Worm (Caenorhabditis elegans) whole organism, early embryonic: Measurements from ENCODE around the gene Y51H4A.941.
"Not testable (repeated sequence)": the region's sequence is repeated elsewhere in the genome, so short reads cannot be mapped to it uniquely, and the experiment has no call there.

Source experiments
- B0310.2 ChIP-seq: sonication (generic microtip); optimal IDR thresholded peaks from 2 replicates; lab custom pipeline; 2016; ENCODE audit warnings: mild to moderate bottlenecking, missing genetic modification characterization, missing compliant biosample characterization
- F13C5.2 ChIP-seq: sonication (generic microtip); optimal IDR thresholded peaks from 2 replicates; lab custom pipeline; 2017; ENCODE audit warnings: mild to moderate bottlenecking, missing genetic modification characterization, inconsistent platforms, missing compliant biosample characterization
- aly-1 ChIP-seq: sonication (generic microtip); optimal IDR thresholded peaks from 2 replicates; lab custom pipeline; 2016; ENCODE audit warnings: missing genetic modification characterization, missing compliant biosample characterization
- ama-1 ChIP-seq: fragments of 150-350 bp; optimal IDR thresholded peaks from 2 replicates; lab custom pipeline; 2014
- ceh-13 ChIP-seq: fragments of 200-800 bp; sonication (Bioruptor generic); optimal IDR thresholded peaks from 2 replicates; lab custom pipeline; 2018; ENCODE audit warnings: mild to moderate bottlenecking, missing genetic modification characterization, missing compliant biosample characterization
- ceh-36 ChIP-seq: sonication (generic microtip); optimal IDR thresholded peaks from 2 replicates; lab custom pipeline; 2016; ENCODE audit warnings: missing genetic modification characterization, inconsistent platforms, missing compliant biosample characterization
- ets-7 ChIP-seq: sonication (generic microtip); optimal IDR thresholded peaks from 2 replicates; lab custom pipeline; 2016; ENCODE audit warnings: missing genotype, missing genetic modification characterization, missing compliant biosample characterization
- flt-1 ChIP-seq: fragments of 200-800 bp; sonication (Bioruptor generic); IDR thresholded peaks from 2 replicates; pipeline ENCODE4 v1.3.6; 2022; ENCODE audit warnings: missing genetic modification characterization, missing compliant biosample characterization
- hmbx-1 ChIP-seq: sonication (generic microtip); optimal IDR thresholded peaks from 2 replicates; lab custom pipeline; 2016; ENCODE audit warnings: mild to moderate bottlenecking, missing genetic modification characterization, missing compliant biosample characterization
- hmg-4 ChIP-seq: fragments of 200-800 bp; sonication (Bioruptor generic); optimal IDR thresholded peaks from 2 replicates; lab custom pipeline; 2018; ENCODE audit warnings: mild to moderate bottlenecking, missing genetic modification characterization, missing compliant biosample characterization
- hnd-1 ChIP-seq: sonication (generic microtip); optimal IDR thresholded peaks from 2 replicates; lab custom pipeline; 2016; ENCODE audit warnings: missing genetic modification characterization, missing compliant biosample characterization
- pes-1 ChIP-seq: fragments of 200-800 bp; sonication (Bioruptor generic); IDR thresholded peaks from 2 replicates; pipeline ENCODE4 v1.3.6; 2022; ENCODE audit warnings: missing genetic modification reagents, missing genetic modification characterization, missing compliant biosample characterization
- scrt-1 ChIP-seq: fragments of 200-800 bp; sonication (Bioruptor generic); IDR thresholded peaks from 2 replicates; pipeline ENCODE4 v1.3.6; 2022; ENCODE audit warnings: missing genetic modification characterization, missing compliant biosample characterization
- sea-1 ChIP-seq: fragments of 200-800 bp; sonication (Bioruptor generic); conservative IDR thresholded peaks from 2 replicates; pipeline ENCODE4 v1.3.6; 2022; ENCODE audit warnings: missing genetic modification characterization, missing compliant biosample characterization
- tbx-11 ChIP-seq: fragments of 200-800 bp; sonication (Bioruptor generic); IDR thresholded peaks from 2 replicates; pipeline ENCODE4 v1.3.6; 2022; ENCODE audit warnings: missing genetic modification characterization, missing compliant biosample characterization
- tbx-37 ChIP-seq: fragments of 200-800 bp; sonication (Bioruptor generic); conservative IDR thresholded peaks from 2 replicates; pipeline ENCODE4 v1.3.6; 2022; ENCODE audit warnings: missing genetic modification reagents, missing genetic modification characterization, missing compliant biosample characterization
- tra-4 ChIP-seq: sonication (generic microtip); optimal IDR thresholded peaks from 2 replicates; lab custom pipeline; 2017; ENCODE audit warnings: missing genetic modification characterization, missing compliant biosample characterization

The Y51H4A.941 gene

DNA sequence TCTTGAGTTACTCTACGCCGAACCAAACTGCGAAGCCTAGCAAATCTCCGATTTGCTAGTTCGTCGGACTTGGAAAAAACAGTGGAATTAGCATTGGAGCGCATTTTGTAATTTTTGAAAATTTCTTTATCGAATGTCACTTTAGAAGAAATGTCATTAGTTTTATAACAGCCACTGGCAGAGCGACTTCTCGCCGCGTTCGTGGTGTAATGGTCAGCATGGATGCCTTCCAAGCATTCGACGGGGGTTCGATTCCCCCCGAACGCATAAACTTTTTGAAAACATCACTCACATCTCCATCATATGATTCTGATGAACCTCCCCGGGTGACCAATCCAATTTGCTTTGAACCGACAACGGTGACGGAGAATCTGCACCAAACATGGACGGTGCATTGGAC lies 12.7 kb downstream of the Y51H4A.941 start:
- TF ChIP-seq tbx-37 (GFP tag; lab: Robert Waterston, UW), result peak; percentile 32; the same call in 1 of the 2 replicates

- not testable (repeated sequence) for TF ChIP-seq flt-1 (GFP tag; lab: Robert Waterston, UW); hnd-1; scrt-1 (GFP tag; lab: Robert Waterston, UW)
Observed at ce11 chrIV:16664020-16664419, 30.4 kb downstream of the Y51H4A.941 start, which contains the start of gene sta-1. TSS of gene sta-1 (plus strand) at chrIV:16664320.

DNA sequence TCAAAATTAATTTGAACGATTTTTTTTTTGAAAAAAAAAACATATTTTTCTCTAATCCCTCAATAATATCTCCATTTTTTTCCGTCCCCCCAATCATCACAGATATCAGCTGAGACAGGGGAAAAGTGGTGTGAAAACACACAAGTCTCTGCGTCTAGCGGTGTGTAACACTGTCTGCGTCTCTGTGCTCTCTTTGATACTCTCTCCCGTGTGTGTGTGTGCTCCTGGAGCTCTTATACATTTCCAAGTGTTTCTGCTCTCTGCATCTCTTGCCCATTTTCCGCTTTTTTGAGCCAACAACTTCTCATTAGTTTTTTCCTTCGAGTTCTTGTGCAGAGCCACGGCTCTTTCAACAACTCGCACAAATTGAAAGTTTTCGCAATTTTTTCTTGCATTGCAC lies 30.9 kb downstream of the Y51H4A.941 start:
- TF ChIP-seq pes-1 (GFP tag; lab: Robert Waterston, UW) (no peak), hmbx-1 (tag; lab: Kevin White, UChicago) (no peak), aly-1 (no peak), F13C5.2 (no peak), hmg-4 (GFP tag; lab: Kevin White, UChicago) (no peak), tbx-11 (GFP tag; lab: Robert Waterston, UW) (no peak), ceh-13 (no peak), tra-4 (tag; lab: Kevin White, UChicago) (no peak), ets-7 (no peak), scrt-1 (GFP tag; lab: Robert Waterston, UW) (no peak)

DNA sequence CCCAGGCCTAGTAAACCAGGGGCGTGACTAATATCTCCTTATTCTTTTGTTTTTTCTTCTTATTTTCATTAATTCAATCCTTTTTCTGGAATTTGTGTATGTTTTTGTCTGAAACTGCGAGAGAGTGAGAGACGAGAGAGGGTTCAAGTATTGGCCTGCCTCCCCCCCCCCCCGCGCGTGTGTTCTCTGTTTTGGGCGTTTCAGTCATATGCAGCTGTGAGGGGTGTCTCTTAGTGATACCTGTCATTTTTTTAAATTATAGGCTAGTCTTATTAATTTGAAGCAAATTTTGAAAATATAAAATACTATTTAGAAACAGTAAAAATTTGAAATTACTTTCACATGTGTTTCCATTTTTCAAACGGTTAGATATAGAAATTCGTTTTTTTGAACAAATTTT lies 35.0 kb downstream of the Y51H4A.941 start:
- TF ChIP-seq aly-1, result no peak
- no peak for TF ChIP-seq hmbx-1 (tag; lab: Kevin White, UChicago)
- no peak for TF ChIP-seq tbx-11 (GFP tag; lab: Robert Waterston, UW)
- TF ChIP-seq hmg-4 (GFP tag; lab: Kevin White, UChicago), result no peak

DNA sequence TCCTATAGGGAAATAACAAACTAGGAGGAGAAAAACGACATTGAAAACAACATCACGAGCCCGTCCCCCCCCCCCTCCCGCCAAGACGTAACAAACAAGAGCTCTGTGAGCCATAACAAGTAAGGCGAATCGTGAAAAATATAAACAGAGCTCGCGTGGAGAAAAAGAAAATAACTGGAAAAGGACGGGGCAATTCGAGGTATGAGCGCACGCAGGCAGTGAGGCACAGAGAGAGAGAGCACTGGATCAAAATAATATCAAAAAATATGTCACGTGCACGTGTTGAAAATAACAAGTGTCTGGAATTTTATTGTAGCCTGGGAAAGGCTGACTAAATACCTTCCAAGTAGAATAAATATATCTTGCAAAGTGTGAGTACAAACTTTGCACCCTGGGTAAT lies 35.7 kb downstream of the Y51H4A.941 start:
- TF ChIP-seq tbx-37 (GFP tag; lab: Robert Waterston, UW), result no peak
- no peak for TF ChIP-seq sea-1 (GFP tag; lab: Robert Waterston, UW)
- TF ChIP-seq ceh-13, result no peak
- no peak for TF ChIP-seq F13C5.2
- no peak for TF ChIP-seq ets-7
- TF ChIP-seq hmg-4 (GFP tag; lab: Kevin White, UChicago), result no peak
- no peak for TF ChIP-seq hnd-1
- no peak for TF ChIP-seq tbx-11 (GFP tag; lab: Robert Waterston, UW)
- TF ChIP-seq hmbx-1 (tag; lab: Kevin White, UChicago), result no peak
- no peak for TF ChIP-seq scrt-1 (GFP tag; lab: Robert Waterston, UW)
- no peak for TF ChIP-seq pes-1 (GFP tag; lab: Robert Waterston, UW)

ce11 chrIV:16657488-16657982 lies 36.9 kb downstream of the Y51H4A.941 start:
- TF ChIP-seq ceh-13 (no peak), tra-4 (tag; lab: Kevin White, UChicago) (no peak), ama-1 (lab: Kevin White, UChicago) (no peak), scrt-1 (GFP tag; lab: Robert Waterston, UW) (no peak), sea-1 (GFP tag; lab: Robert Waterston, UW) (no peak), F13C5.2 (no peak), hnd-1 (no peak), ets-7 (no peak), hmg-4 (GFP tag; lab: Kevin White, UChicago) (no peak), aly-1 (no peak)

DNA sequence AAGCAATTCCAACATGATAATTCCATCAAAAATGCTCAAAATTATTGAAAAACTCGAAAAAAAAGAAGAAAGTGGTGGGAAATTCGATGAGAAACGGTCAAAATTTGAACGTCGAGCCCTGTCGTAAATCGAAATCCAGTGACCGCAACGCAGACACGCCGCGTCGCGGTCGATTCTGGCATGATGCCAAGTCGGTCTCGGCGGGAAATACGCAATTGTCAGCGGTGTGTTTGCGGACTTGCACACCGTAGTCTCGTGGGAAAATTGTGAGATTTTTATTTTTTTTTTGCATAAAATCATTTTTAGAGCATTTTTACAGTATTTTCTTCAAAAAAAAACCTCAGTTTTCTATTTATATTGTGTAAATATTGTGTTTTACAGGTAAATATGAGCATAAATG lies 38.2 kb downstream of the Y51H4A.941 start, which contains the start of gene tsr-2:
Gene tsr-2 (plus strand): TSS at position 382 of the 400 bp plus-strand sequence.
- TF ChIP-seq sea-1 (GFP tag; lab: Robert Waterston, UW) (no peak), tbx-37 (GFP tag; lab: Robert Waterston, UW) (no peak), ama-1 (lab: Kevin White, UChicago) (no peak), hmg-4 (GFP tag; lab: Kevin White, UChicago) (peak; percentile 7), aly-1 (no peak), hmbx-1 (tag; lab: Kevin White, UChicago) (no peak), scrt-1 (GFP tag; lab: Robert Waterston, UW) (no peak), F13C5.2 (peak; percentile 58), pes-1 (GFP tag; lab: Robert Waterston, UW) (peak; percentile 25; the same call in 1 of the 2 replicates), flt-1 (GFP tag; lab: Robert Waterston, UW) (no peak), ceh-13 (no peak), hnd-1 (no peak), B0310.2 (tag; lab: Kevin White, UChicago) (no peak), tbx-11 (GFP tag; lab: Robert Waterston, UW) (no peak), ceh-36 (tag; lab: Kevin White, UChicago) (no peak), ets-7 (no peak)

DNA sequence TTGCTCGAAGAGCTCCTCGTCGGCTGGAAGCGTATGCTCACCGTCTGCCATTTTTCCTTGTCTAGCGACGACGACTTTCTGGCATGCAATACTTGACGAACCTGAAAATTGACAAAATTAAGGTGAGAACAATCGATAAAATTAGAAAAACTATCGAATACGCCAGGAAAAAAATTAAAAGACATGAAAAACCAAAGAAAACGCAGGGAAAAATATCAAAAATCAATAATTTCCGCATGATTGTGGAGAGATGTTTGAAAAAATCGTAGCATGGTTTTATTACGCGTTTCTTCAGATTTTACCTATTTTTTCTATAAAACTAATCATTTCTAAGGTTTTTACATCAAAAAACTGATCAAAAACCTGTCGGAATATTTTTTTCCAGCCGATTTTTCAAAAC lies 38.7 kb downstream of the Y51H4A.941 start, which contains the start of gene set-26:
Gene set-26 (minus strand): TSS at position 101 of the 400 bp plus-strand sequence.
- not testable (repeated sequence) for TF ChIP-seq ama-1 (lab: Kevin White, UChicago); tbx-11 (GFP tag; lab: Robert Waterston, UW); hmbx-1 (tag; lab: Kevin White, UChicago)

- TF ChIP-seq pes-1 (GFP tag; lab: Robert Waterston, UW), result 0 out of 2 replicates have a peak, but pooled peaks have one; percentile 8
Observed at ce11 chrIV:16648414-16648813, 46.1 kb downstream of the Y51H4A.941 start.
